Worm (Caenorhabditis elegans) whole organism, young adult: ENCODE results near the gene D1044.6.

Experiments
- B0261.1 ChIP-seq: sonication (generic microtip); optimal IDR thresholded peaks from 2 replicates; lab custom pipeline; 2016; ENCODE audit warnings: mild to moderate bottlenecking, missing genetic modification characterization, moderate library complexity, missing compliant biosample characterization
- D2030.7 ChIP-seq: fragments of 200-800 bp; sonication (Bioruptor generic); IDR thresholded peaks from 2 replicates; pipeline ENCODE4 v1.3.6; 2022; ENCODE audit warnings: missing genetic modification reagents, missing genetic modification characterization, missing compliant biosample characterization
- F33H1.4 ChIP-seq: fragments of 200-800 bp; sonication (Bioruptor generic); IDR thresholded peaks from 2 replicates; pipeline ENCODE4 v1.3.6; 2022; ENCODE audit warnings: missing genetic modification reagents, missing genetic modification characterization, missing compliant biosample characterization
- F37B4.10 ChIP-seq: fragments of 200-800 bp; sonication (Bioruptor generic); IDR thresholded peaks from 2 replicates; pipeline ENCODE4 v1.3.6; 2022; ENCODE audit warnings: missing genetic modification characterization, missing compliant biosample characterization
- F52B5.7 ChIP-seq: sonication (generic microtip); optimal IDR thresholded peaks from 2 replicates; lab custom pipeline; 2016; ENCODE audit warnings: mild to moderate bottlenecking, missing genetic modification characterization, missing compliant biosample characterization
- F55B11.4 ChIP-seq: sonication (generic microtip); optimal IDR thresholded peaks from 2 replicates; lab custom pipeline; 2016; ENCODE audit warnings: missing compliant biosample characterization, missing genetic modification characterization, borderline replicate concordance; ENCODE audit not compliant: insufficient read depth
- F57A8.1 ChIP-seq: fragments of 200-800 bp; sonication (Bioruptor generic); optimal IDR thresholded peaks from 2 replicates; lab custom pipeline; 2018; ENCODE audit warnings: mild to moderate bottlenecking, missing genetic modification characterization, moderate library complexity, missing compliant biosample characterization
- T07F8.4 ChIP-seq: sonication (generic microtip); optimal IDR thresholded peaks from 2 replicates; lab custom pipeline; 2016; ENCODE audit warnings: mild to moderate bottlenecking, missing genetic modification characterization, moderate library complexity, missing compliant biosample characterization
- Y53F4B.3 ChIP-seq: fragments of 200-800 bp; sonication (Bioruptor generic); IDR thresholded peaks from 2 replicates; pipeline ENCODE4 v1.3.6; 2022; ENCODE audit warnings: missing genetic modification reagents, missing genetic modification characterization, missing compliant biosample characterization
- Y67H2A.10 ChIP-seq: fragments of 200-800 bp; sonication (Bioruptor generic); conservative IDR thresholded peaks from 2 replicates; pipeline ENCODE4 v1.3.6; 2022; ENCODE audit warnings: missing genetic modification reagents, missing genetic modification characterization, missing compliant biosample characterization
- Y79H2A.3 ChIP-seq: fragments of 200-800 bp; sonication (Bioruptor generic); conservative IDR thresholded peaks from 2 replicates; pipeline ENCODE4 v1.3.6; 2022; ENCODE audit warnings: missing genetic modification reagents, missing genetic modification characterization, missing compliant biosample characterization
- Y95B8A.8 ChIP-seq: fragments of 200-800 bp; sonication (Bioruptor generic); IDR thresholded peaks from 2 replicates; pipeline ENCODE4 v1.3.6; 2022; ENCODE audit warnings: missing genetic modification reagents, missing genetic modification characterization, missing compliant biosample characterization
- ama-1 ChIP-seq, 3 experiments: fragments of 150-350 bp in 1 of 3; sonication (generic microtip) in 2 of 3; optimal IDR thresholded peaks; 2 replicates each; lab custom pipeline; 2014 to 2018; ENCODE audit warnings: missing biosample characterization in 2 of 3, missing genetic modification characterization in 2 of 3, missing genetic modification reagents in 2 of 3
- attf-6 ChIP-seq: fragments of 200-800 bp; sonication (Bioruptor generic); IDR thresholded peaks from 2 replicates; pipeline ENCODE4 v1.3.6; 2022; ENCODE audit warnings: missing genetic modification reagents, missing genetic modification characterization, missing compliant biosample characterization
- bed-2 ChIP-seq: fragments of 200-800 bp; sonication (Bioruptor generic); IDR thresholded peaks from 2 replicates; pipeline ENCODE4 v1.3.6; 2022; ENCODE audit warnings: missing genetic modification reagents, missing genetic modification characterization, missing compliant biosample characterization
- ceh-58 ChIP-seq: fragments of 200-800 bp; sonication (Bioruptor generic); IDR thresholded peaks from 2 replicates; pipeline ENCODE4 v1.3.6; 2022; ENCODE audit warnings: missing genetic modification characterization, missing compliant biosample characterization
- ceh-79 ChIP-seq: sonication (generic microtip); optimal IDR thresholded peaks from 2 replicates; lab custom pipeline; 2017; ENCODE audit warnings: mild to moderate bottlenecking, missing genetic modification characterization, missing compliant biosample characterization
- chd-7 ChIP-seq: sonication (generic microtip); optimal IDR thresholded peaks from 2 replicates; lab custom pipeline; 2016; ENCODE audit warnings: mild to moderate bottlenecking, missing genetic modification characterization, moderate library complexity, missing compliant biosample characterization
- die-1 ChIP-seq: sonication (generic microtip); optimal IDR thresholded peaks from 2 replicates; lab custom pipeline; 2016; ENCODE audit warnings: missing genotype, mild to moderate bottlenecking, missing genetic modification characterization, missing compliant biosample characterization
- dpl-1 ChIP-seq: fragments of 150-350 bp; optimal IDR thresholded peaks from 2 replicates; lab custom pipeline; 2014; ENCODE audit warnings: missing biosample characterization, missing genetic modification reagents, missing genetic modification characterization
- efl-1 ChIP-seq: fragments of 150-350 bp; optimal IDR thresholded peaks from 2 replicates; lab custom pipeline; 2014; ENCODE audit warnings: missing biosample characterization, missing genetic modification reagents, missing genetic modification characterization
- egl-18 ChIP-seq: fragments of 200-800 bp; sonication (Bioruptor generic); IDR thresholded peaks from 2 replicates; pipeline ENCODE4 v1.3.6; 2022; ENCODE audit warnings: missing genetic modification reagents, missing genetic modification characterization, missing compliant biosample characterization
- egrh-3 ChIP-seq: fragments of 200-800 bp; sonication (Bioruptor generic); IDR thresholded peaks from 2 replicates; pipeline ENCODE4 v1.3.6; 2022; ENCODE audit warnings: missing genetic modification reagents, missing genetic modification characterization, missing compliant biosample characterization
- ekl-4 ChIP-seq: fragments of 200-800 bp; sonication (Bioruptor generic); IDR thresholded peaks from 2 replicates; pipeline ENCODE4 v1.3.6; 2022; ENCODE audit warnings: missing genetic modification reagents, missing genetic modification characterization, missing compliant biosample characterization
- hmg-1.2 ChIP-seq: fragments of 200-800 bp; sonication (Bioruptor generic); IDR thresholded peaks from 2 replicates; pipeline ENCODE4 v1.3.6; 2022; ENCODE audit warnings: missing genetic modification reagents, missing genetic modification characterization, missing compliant biosample characterization
- hmg-20 ChIP-seq: fragments of 200-800 bp; sonication (Bioruptor generic); IDR thresholded peaks from 2 replicates; pipeline ENCODE4 v1.3.6; 2022; ENCODE audit warnings: missing genetic modification reagents, missing genetic modification characterization, missing compliant biosample characterization
- hsf-1 ChIP-seq: fragments of 200-800 bp; sonication (Bioruptor generic); IDR thresholded peaks from 2 replicates; pipeline ENCODE4 v1.3.6; 2022; ENCODE audit warnings: missing genetic modification reagents, missing genetic modification characterization, missing compliant biosample characterization
- let-526 ChIP-seq: fragments of 200-800 bp; sonication (Bioruptor generic); IDR thresholded peaks from 2 replicates; pipeline ENCODE4 v1.3.6; 2022; ENCODE audit warnings: missing genetic modification reagents, missing genetic modification characterization, missing compliant biosample characterization
- lin-40 ChIP-seq: sonication (generic microtip); optimal IDR thresholded peaks from 2 replicates; lab custom pipeline; 2016; ENCODE audit warnings: missing genetic modification characterization, mild to moderate bottlenecking, missing compliant biosample characterization, missing genotype, missing genetic modification reagents
- lsy-27 ChIP-seq: sonication (generic microtip); optimal IDR thresholded peaks from 2 replicates; lab custom pipeline; 2017; ENCODE audit warnings: missing genetic modification characterization, mild to moderate bottlenecking, missing compliant biosample characterization, antibody characterized with exemption, missing genotype, borderline replicate concordance; ENCODE audit not compliant: insufficient read depth
- mes-4 ChIP-seq: sonication (generic microtip); optimal IDR thresholded peaks from 2 replicates; lab custom pipeline; 2016; ENCODE audit warnings: missing genotype, missing genetic modification characterization, missing compliant biosample characterization
- mxl-1 ChIP-seq: sonication (generic microtip); optimal IDR thresholded peaks from 2 replicates; lab custom pipeline; 2016; ENCODE audit warnings: missing genetic modification characterization, missing compliant biosample characterization
- nfya-1 ChIP-seq: sonication (generic microtip); optimal IDR thresholded peaks from 2 replicates; lab custom pipeline; 2017; ENCODE audit warnings: antibody characterized with exemption, missing compliant biosample characterization, missing genetic modification characterization, borderline replicate concordance; ENCODE audit not compliant: insufficient read depth
- rcor-1 ChIP-seq: fragments of 200-800 bp; sonication (Bioruptor generic); IDR thresholded peaks from 2 replicates; pipeline ENCODE4 v1.3.6; 2022; ENCODE audit warnings: missing genetic modification reagents, missing genetic modification characterization, missing compliant biosample characterization
- rec-8 ChIP-seq, 2 experiments: sonication (generic microtip); optimal IDR thresholded peaks; 2 replicates each; lab custom pipeline; 2016; ENCODE audit warnings: mild to moderate bottlenecking in 2 of 2, missing genetic modification characterization in 2 of 2, missing genetic modification reagents in 2 of 2, missing genotype in 2 of 2, missing biosample characterization in 1 of 2, missing compliant biosample characterization in 1 of 2, moderate library complexity in 1 of 2
- repo-1 ChIP-seq: sonication (generic microtip); optimal IDR thresholded peaks from 2 replicates; lab custom pipeline; 2017; ENCODE audit warnings: mild to moderate bottlenecking, missing genetic modification characterization, missing compliant biosample characterization
- sea-2 ChIP-seq: fragments of 200-800 bp; sonication (Bioruptor generic); IDR thresholded peaks from 2 replicates; pipeline ENCODE4 v1.3.6; 2022; ENCODE audit warnings: missing genetic modification characterization, missing compliant biosample characterization
- snpc-1.1 ChIP-seq: sonication (generic microtip); optimal IDR thresholded peaks from 2 replicates; lab custom pipeline; 2017; ENCODE audit warnings: missing genetic modification characterization, mild to moderate bottlenecking, missing compliant biosample characterization, antibody characterized with exemption, moderate library complexity, missing genotype, missing genetic modification reagents; ENCODE audit not compliant: insufficient read depth
- snpc-1.3 ChIP-seq: sonication (generic microtip); optimal IDR thresholded peaks from 2 replicates; lab custom pipeline; 2017; ENCODE audit warnings: missing genetic modification characterization, mild to moderate bottlenecking, missing compliant biosample characterization, antibody characterized with exemption, moderate library complexity, missing genotype, missing genetic modification reagents; ENCODE audit not compliant: insufficient read depth
- snpc-3.4 ChIP-seq: sonication (generic microtip); optimal IDR thresholded peaks from 2 replicates; lab custom pipeline; 2017; ENCODE audit warnings: missing genetic modification characterization, mild to moderate bottlenecking, missing compliant biosample characterization, antibody characterized with exemption, moderate library complexity, missing genotype, missing genetic modification reagents
- tbx-9 ChIP-seq: sonication (generic microtip); optimal IDR thresholded peaks from 2 replicates; lab custom pipeline; 2016; ENCODE audit warnings: borderline replicate concordance, missing genetic modification characterization, inconsistent platforms, missing compliant biosample characterization
- unc-130 ChIP-seq: sonication (generic microtip); optimal IDR thresholded peaks from 2 replicates; lab custom pipeline; 2016; ENCODE audit warnings: missing genetic modification reagents, missing genetic modification characterization, missing compliant biosample characterization
- unc-62 ChIP-seq: fragments of 150-350 bp; optimal IDR thresholded peaks from 2 replicates; lab custom pipeline; 2014; ENCODE audit warnings: missing biosample characterization, missing genetic modification reagents, missing genetic modification characterization
- xnd-1 ChIP-seq: sonication (generic microtip); optimal IDR thresholded peaks from 2 replicates; lab custom pipeline; 2016; ENCODE audit warnings: missing genotype, missing genetic modification reagents, missing genetic modification characterization, missing compliant biosample characterization
- zfh-2 ChIP-seq: fragments of 200-800 bp; sonication (Bioruptor generic); conservative IDR thresholded peaks from 2 replicates; pipeline ENCODE4 v1.3.6; 2022; ENCODE audit warnings: missing genetic modification reagents, missing genetic modification characterization, missing compliant biosample characterization
- zim-3 ChIP-seq: sonication (generic microtip); optimal IDR thresholded peaks from 2 replicates; lab custom pipeline; 2017; ENCODE audit warnings: mild to moderate bottlenecking, missing genetic modification characterization, moderate library complexity, missing compliant biosample characterization
- ztf-28 ChIP-seq: fragments of 200-800 bp; sonication (Bioruptor generic); IDR thresholded peaks from 2 replicates; pipeline ENCODE4 v1.3.6; 2022; ENCODE audit warnings: missing genetic modification reagents, missing genetic modification characterization, missing compliant biosample characterization

Gene D1044.6

DNA sequence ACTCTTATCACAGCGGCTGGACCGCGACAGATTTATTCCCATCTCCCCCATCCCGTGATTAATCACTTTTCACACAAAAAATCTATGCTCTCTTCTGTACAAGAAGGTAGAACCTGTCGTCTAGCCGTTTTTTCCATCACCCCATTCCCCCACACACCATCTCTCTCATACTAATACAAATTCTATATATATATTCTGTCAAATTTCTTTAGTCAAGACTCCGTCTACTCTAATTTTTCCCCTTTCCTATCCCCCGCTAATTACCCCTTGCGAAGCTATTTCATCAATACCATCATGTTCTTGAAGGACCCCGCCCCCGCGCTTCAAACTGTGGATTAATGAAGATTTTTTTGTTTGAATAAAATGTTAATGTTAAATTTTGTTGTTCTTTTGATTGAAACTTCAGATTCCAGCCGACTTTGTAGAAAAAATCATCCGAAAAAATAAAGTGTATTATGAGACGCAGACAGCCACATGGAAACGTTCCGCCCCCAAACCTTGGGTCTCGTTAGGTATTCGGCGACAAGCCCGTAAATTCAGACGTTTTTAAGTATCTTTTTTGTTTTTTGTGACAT is 36.9 kb downstream of the D1044.6 start (continued):
- TF ChIP-seq sea-2 (GFP tag; lab: Robert Waterston, UW) (no peak), T07F8.4 (tag; lab: Kevin White, UChicago) (no peak), snpc-1.1 (tag; lab: Kevin White, UChicago) (no peak), snpc-3.4 (tag; lab: Kevin White, UChicago) (peak; percentile 7), F52B5.7 (tag; lab: Kevin White, UChicago) (no peak), ceh-58 (GFP tag; lab: Robert Waterston, UW) (no peak), ztf-28 (no peak), Y79H2A.3 (GFP tag; lab: Robert Waterston, UW) (no peak), attf-6 (no peak), let-526 (no peak), ekl-4 (GFP tag; lab: Robert Waterston, UW) (peak; percentile 85), xnd-1 (tag; lab: Kevin White, UChicago) (no peak), efl-1 (GFP tag; lab: Kevin White, UChicago) (no peak), dpl-1 (no peak), F57A8.1 (GFP tag; lab: Kevin White, UChicago) (no peak), B0261.1 (tag; lab: Kevin White, UChicago) (no peak), repo-1 (tag; lab: Kevin White, UChicago) (peak; percentile 80), lin-40 (tag; lab: Kevin White, UChicago) (no peak), die-1 (tag; lab: Kevin White, UChicago) (no peak), F37B4.10 (GFP tag; lab: Robert Waterston, UW) (no peak), bed-2 (GFP tag; lab: Robert Waterston, UW) (no peak), hmg-1.2 (no peak; the same call in 1 of the 2 replicates), tbx-9 (tag; lab: Kevin White, UChicago) (no peak), rcor-1 (GFP tag; lab: Robert Waterston, UW) (no peak), snpc-1.3 (tag; lab: Kevin White, UChicago) (no peak), Y53F4B.3 (GFP tag; lab: Robert Waterston, UW) (no peak), mxl-1 (tag; lab: Kevin White, UChicago) (no peak), Y95B8A.8 (GFP tag; lab: Robert Waterston, UW) (0 out of 2 replicates have a peak, but pooled peaks have one; percentile 36), D2030.7 (no peak), hmg-20 (GFP tag; lab: Robert Waterston, UW) (peak; percentile 62; the same call in 1 of the 2 replicates), mes-4 (tag; lab: Kevin White, UChicago) (no peak), hsf-1 (GFP tag; lab: Robert Waterston, UW) (0 out of 2 replicates have a peak, but pooled peaks have one; percentile 6), egl-18 (no peak), unc-130 (GFP tag; lab: Kevin White, UChicago) (no peak), zfh-2 (GFP tag; lab: Robert Waterston, UW) (no peak), chd-7 (tag; lab: Kevin White, UChicago) (peak; percentile 65), lsy-27 (tag; lab: Kevin White, UChicago) (no peak), F33H1.4 (GFP tag; lab: Robert Waterston, UW) (no peak), nfya-1 (tag; lab: Kevin White, UChicago) (no peak), F55B11.4 (no peak), Y67H2A.10 (no peak), zim-3 (tag; lab: Kevin White, UChicago) (peak; percentile 40), egrh-3 (peak; percentile 4; the same call in 1 of the 2 replicates), ama-1 (optimal IDR thresholded peaks at IDR 0.05; lab: Kevin White, UChicago) (peak; percentile 89), ama-1 (GFP tag; optimal IDR thresholded peaks at IDR 0.05; lab: Kevin White, UChicago) (no peak), unc-62 (GFP tag; lab: Kevin White, UChicago) (no peak), rec-8 (tag; optimal IDR thresholded peaks at IDR 0.05; lab: Kevin White, UChicago) (no peak), ceh-79 (tag; lab: Kevin White, UChicago) (peak; percentile 81)
